Worm (Caenorhabditis elegans) whole organism, L4/young adult: Measurements from ENCODE around the gene F35A5.2.

Experiments
- W03F9.2 ChIP-seq: fragments of 150-350 bp; optimal IDR thresholded peaks from 2 replicates; lab custom pipeline; 2014; ENCODE audit warnings: missing biosample characterization, missing genetic modification characterization
- dao-5 ChIP-seq: sonication (generic microtip); optimal IDR thresholded peaks from 2 replicates; lab custom pipeline; 2016; ENCODE audit warnings: missing genotype, missing genetic modification characterization, moderate library complexity, missing compliant biosample characterization
- him-1 ChIP-seq: sonication (generic microtip); optimal IDR thresholded peaks from 2 replicates; lab custom pipeline; 2016; ENCODE audit warnings: missing genotype, missing genetic modification reagents, missing genetic modification characterization, missing compliant biosample characterization

ce11 chrX:3827311-3827710, 22.4 kb downstream of the F35A5.2 start:
- no peak for TF ChIP-seq him-1 (tag; lab: Kevin White, UChicago)
- no peak for TF ChIP-seq dao-5 (tag; lab: Kevin White, UChicago)
- TF ChIP-seq W03F9.2 (tag; lab: Kevin White, UChicago): no peak
